Worm (Caenorhabditis elegans) whole organism, midembryonic: ENCODE results near the gene cln-3.1.

Experiments used
- cog-1 ChIP-seq: sonication (generic microtip); optimal IDR thresholded peaks from 2 replicates; lab custom pipeline; 2016; ENCODE audit warnings: missing genetic modification characterization, missing compliant biosample characterization
- ztf-23 ChIP-seq: fragments of 200-800 bp; sonication (Bioruptor generic); IDR thresholded peaks from 2 replicates; pipeline ENCODE4 v1.3.6; 2022; ENCODE audit warnings: missing genetic modification reagents, missing genetic modification characterization, missing compliant biosample characterization

DNA sequence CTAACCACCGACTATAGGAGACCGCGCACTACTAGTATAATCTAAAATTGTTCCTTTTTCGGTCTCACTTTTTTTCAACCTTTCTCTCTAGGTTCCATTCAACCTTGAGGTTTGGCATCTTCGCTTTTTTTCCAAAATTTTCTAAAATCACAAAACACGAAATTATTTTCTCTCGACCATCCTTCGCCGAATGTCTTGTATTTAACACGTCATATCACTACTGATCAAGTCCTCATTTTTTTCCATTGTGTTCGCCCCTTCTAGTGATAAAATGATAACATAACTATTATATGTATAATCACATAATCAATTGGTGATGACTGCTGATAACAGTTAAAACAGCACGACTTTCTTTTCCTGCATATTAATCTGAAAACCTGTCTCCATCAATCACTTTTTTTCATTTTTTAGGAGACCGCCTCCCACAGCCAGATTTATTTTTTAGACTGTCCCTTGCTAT is 45.6 kb upstream of the cln-3.1 start, which contains the start of gene T03F7.7:
- no peak for TF ChIP-seq cog-1
- no peak for TF ChIP-seq ztf-23 (GFP tag; lab: Robert Waterston, UW)
